Worm (Caenorhabditis elegans) whole organism, late embryonic: ENCODE measurements around the gene F54E7.6.
A peak's percentile ranks its signal among the peaks of the same experiment; 100 is the strongest.

ENCODE experiments used
- ceh-2 ChIP-seq: sonication (generic microtip); optimal IDR thresholded peaks from 2 replicates; lab custom pipeline; 2016; ENCODE audit warnings: missing genotype, missing genetic modification characterization, missing compliant biosample characterization
- elt-2 ChIP-seq: sonication (generic microtip); optimal IDR thresholded peaks from 2 replicates; lab custom pipeline; 2016; ENCODE audit warnings: missing genetic modification reagents, missing genetic modification characterization, missing compliant biosample characterization

Gene F54E7.6

DNA sequence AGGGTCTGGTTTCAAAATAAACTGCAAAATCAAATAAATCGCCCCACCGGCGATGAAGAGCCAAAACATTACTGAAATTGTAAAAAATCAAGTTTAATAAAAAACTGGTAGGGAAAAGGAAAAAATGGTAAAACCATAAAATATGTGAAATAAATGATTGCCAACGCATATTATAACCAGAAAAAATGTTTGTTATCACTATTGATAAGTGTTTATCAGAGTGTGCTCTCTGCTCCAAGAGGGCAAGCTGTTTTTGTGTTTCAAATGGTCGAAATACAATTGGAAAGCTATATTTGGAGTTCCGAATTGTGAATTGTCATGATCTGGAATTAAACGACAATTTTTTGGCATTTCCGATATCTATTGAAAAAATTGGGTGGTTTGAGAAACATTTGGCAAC lies 50.6 kb downstream of the F54E7.6 start, which contains the start of gene C05D2.8:
C05D2.8 (minus strand) TSS at position 71 of the 400 bp plus-strand sequence.
- peak; percentile 44 for TF ChIP-seq elt-2
- no peak for TF ChIP-seq ceh-2
